Worm (Caenorhabditis elegans): ENCODE results near the gene lron-15.

Gene lron-15

DNA sequence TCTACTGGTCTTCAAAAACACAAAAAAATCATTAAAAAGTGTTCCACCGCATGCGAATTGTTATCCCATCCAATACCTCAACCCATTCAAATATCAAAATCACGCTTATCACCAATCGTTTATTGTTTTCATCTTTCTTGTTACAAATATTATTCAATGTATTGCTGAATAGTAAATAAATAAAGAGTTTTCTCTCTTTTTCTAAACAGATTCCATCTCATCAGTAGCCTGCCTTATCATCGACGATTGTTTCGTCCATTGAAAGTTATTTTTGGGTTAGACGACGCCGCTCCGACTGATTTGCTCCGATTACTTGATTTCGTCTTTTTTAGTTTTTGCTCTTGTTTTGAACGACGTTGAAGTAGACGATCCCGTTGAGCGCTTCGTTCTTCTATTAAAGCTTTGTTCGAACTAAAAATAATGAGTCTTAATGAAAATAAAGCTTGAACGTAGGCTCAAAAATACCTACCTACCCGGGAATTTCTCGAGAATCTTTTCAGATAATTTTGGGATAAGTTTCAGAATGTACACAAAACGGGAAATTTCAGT is 18.5 kb downstream of the lron-15 start:
- no peak for TF ChIP-seq blmp-1 (tag; optimal IDR thresholded peaks at IDR 0.05)

DNA sequence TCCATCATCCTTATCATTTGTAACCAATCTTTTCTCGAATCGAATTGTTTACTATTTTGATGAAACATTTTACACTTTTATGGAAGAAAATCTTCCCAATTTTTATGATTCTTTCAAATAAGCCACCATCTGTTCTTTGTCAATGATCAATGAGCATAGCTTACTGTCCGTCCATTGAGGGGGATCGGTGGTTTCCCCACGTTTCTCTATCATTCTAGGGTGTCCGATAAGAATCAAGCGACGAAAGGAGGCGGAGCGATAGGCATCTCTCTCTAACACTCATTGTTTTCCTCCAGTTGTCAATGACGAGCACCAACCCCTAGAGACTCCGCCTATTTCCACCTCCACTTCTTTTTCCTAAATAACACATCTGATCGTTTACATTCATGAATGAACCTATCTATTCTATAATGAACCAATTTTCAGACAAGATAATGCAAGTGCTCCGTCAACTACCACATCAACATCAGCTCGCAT is 20.2 kb downstream of the lron-15 start, which contains the start of gene C56E6.2:
C56E6.2 (plus strand) TSS at position 427 of the 477 bp plus-strand sequence.
- TF ChIP-seq sem-2 (GFP tag; optimal IDR thresholded peaks at IDR 0.05), result no peak
- TF ChIP-seq drap-1 (GFP tag; optimal IDR thresholded peaks at IDR 0.05), result no peak
- TF ChIP-seq mep-1 (tag; optimal IDR thresholded peaks at IDR 0.05), result no peak
- TF ChIP-seq sptf-1 (tag; optimal IDR thresholded peaks at IDR 0.05), result no peak
- no peak for TF ChIP-seq lsy-2 (tag; optimal IDR thresholded peaks at IDR 0.05)
- no peak for TF ChIP-seq ces-1 (GFP tag; optimal IDR thresholded peaks at IDR 0.05)
- no peak for TF ChIP-seq unc-120 (tag; optimal IDR thresholded peaks at IDR 0.05; ENCODE audit: poor library complexity, severe bottlenecking)
- peak; percentile 81 for TF ChIP-seq elt-1 (tag; optimal IDR thresholded peaks at IDR 0.05; ENCODE audit: borderline replicate concordance, insufficient read depth)
- TF ChIP-seq ceh-83 (GFP tag; optimal IDR thresholded peaks at IDR 0.05), result no peak

DNA sequence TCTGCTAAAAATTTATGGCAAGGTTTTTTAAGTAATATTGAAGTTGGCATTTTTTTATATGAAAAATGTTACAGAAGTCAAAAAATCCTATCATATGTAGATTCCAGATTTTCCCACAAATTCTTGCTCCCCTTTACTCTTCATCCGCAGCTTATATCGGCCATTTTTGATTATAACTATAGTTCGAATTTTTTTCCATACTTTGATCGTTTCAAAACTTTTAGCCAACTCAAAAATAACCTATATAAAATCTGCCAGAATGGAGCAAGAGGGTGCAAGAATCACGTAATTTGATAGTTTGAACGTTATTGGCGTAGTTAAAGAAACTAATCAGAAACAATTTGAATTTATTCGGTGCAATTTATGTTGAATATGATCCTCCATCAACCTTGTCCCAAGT is 20.8 kb downstream of the lron-15 start:
- TF ChIP-seq mls-2 (tag; optimal IDR thresholded peaks at IDR 0.05), result no peak
- no peak for TF ChIP-seq snpc-4 (tag; optimal IDR thresholded peaks at IDR 0.05)

DNA sequence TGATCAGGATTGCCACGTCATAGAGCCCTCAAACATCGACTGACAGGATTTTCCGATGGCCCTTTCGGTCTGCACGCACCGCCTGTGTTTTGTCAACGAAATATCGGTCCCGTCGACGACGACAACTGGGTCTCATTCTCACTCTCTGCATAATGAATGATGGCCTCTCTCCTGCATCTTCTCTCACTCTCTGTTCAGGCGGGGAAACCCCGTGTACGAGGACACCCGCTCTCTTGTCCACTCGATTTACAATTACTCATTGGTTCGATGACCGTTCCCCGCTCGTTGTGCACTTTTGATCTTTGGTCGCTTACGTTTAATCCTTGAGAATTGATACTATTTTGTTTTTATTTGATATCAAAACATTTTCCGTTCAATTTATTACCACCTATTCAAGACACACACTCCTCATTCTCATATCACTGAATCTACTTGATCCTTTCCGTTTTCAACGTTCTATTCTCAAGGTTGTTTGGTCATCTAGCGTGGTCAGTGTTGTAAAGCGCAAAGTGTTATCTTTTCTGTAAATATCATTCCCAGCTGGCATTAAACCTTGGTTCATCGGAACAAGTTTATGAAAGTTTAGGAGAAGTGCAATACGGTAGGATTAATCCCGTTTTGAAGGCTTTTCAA is 22.0 kb downstream of the lron-15 start:
- peak; percentile 31 for TF ChIP-seq M03D4.4 (tag; optimal IDR thresholded peaks at IDR 0.05)
- TF ChIP-seq ceh-83 (GFP tag; optimal IDR thresholded peaks at IDR 0.05), result no peak
- peak; percentile 73 for TF ChIP-seq mls-2 (tag; optimal IDR thresholded peaks at IDR 0.05)
- no peak for TF ChIP-seq zip-8 (tag; optimal IDR thresholded peaks at IDR 0.05)
- TF ChIP-seq nhr-12 (tag; optimal IDR thresholded peaks at IDR 0.05), result no peak
- TF ChIP-seq ceh-39 (tag; optimal IDR thresholded peaks at IDR 0.05), result no peak
- no peak for TF ChIP-seq lsy-2 (tag; optimal IDR thresholded peaks at IDR 0.05)
- TF ChIP-seq drap-1 (GFP tag; optimal IDR thresholded peaks at IDR 0.05), result no peak
- no peak for TF ChIP-seq ces-1 (GFP tag; optimal IDR thresholded peaks at IDR 0.05)
- TF ChIP-seq tbx-8 (GFP tag; optimal IDR thresholded peaks at IDR 0.05), result no peak
- TF ChIP-seq bed-3 (GFP tag; optimal IDR thresholded peaks at IDR 0.05), result no peak
- TF ChIP-seq nhr-2 (tag; optimal IDR thresholded peaks at IDR 0.05), result peak; percentile 96
- no peak for TF ChIP-seq flh-1 (GFP tag; optimal IDR thresholded peaks at IDR 0.05)
- no peak for TF ChIP-seq ceh-43 (GFP tag; optimal IDR thresholded peaks at IDR 0.05)
- TF ChIP-seq lin-32 (GFP tag; optimal IDR thresholded peaks at IDR 0.05), result no peak
- TF ChIP-seq ham-2 (GFP tag; optimal IDR thresholded peaks at IDR 0.05), result peak; percentile 40
- no peak for TF ChIP-seq mab-5 (tag; optimal IDR thresholded peaks at IDR 0.05)
- TF ChIP-seq sptf-1 (tag; optimal IDR thresholded peaks at IDR 0.05), result no peak
- no peak for TF ChIP-seq sem-2 (GFP tag; optimal IDR thresholded peaks at IDR 0.05)
- no peak for TF ChIP-seq nhr-28 (tag; optimal IDR thresholded peaks at IDR 0.05)
- no peak for TF ChIP-seq elt-3 (tag; optimal IDR thresholded peaks at IDR 0.05)
- TF ChIP-seq nhr-76 (tag; optimal IDR thresholded peaks at IDR 0.05), result no peak
- no peak for TF ChIP-seq nhr-237 (tag; optimal IDR thresholded peaks at IDR 0.05)
- no peak for TF ChIP-seq blmp-1 (tag; optimal IDR thresholded peaks at IDR 0.05)
- TF ChIP-seq snpc-4 (tag; optimal IDR thresholded peaks at IDR 0.05), result no peak
- TF ChIP-seq ztf-11 (tag; optimal IDR thresholded peaks at IDR 0.05), result no peak
- TF ChIP-seq unc-120 (tag; optimal IDR thresholded peaks at IDR 0.05; ENCODE audit: poor library complexity, severe bottlenecking), result peak; percentile 44
- TF ChIP-seq lin-13 (tag; optimal IDR thresholded peaks at IDR 0.05), result no peak
- peak; percentile 50 for TF ChIP-seq mep-1 (tag; optimal IDR thresholded peaks at IDR 0.05)
- no peak for TF ChIP-seq elt-1 (tag; optimal IDR thresholded peaks at IDR 0.05; ENCODE audit: borderline replicate concordance, insufficient read depth)
- no peak for TF ChIP-seq pha-4 (tag; optimal IDR thresholded peaks at IDR 0.05)
- TF ChIP-seq hlh-1 (tag; optimal IDR thresholded peaks at IDR 0.05), result peak; percentile 41
- peak; percentile 58 for TF ChIP-seq unc-62 (GFP tag; optimal IDR thresholded peaks at IDR 0.05)
- TF ChIP-seq cnd-1 (tag; optimal IDR thresholded peaks at IDR 0.05), result peak; percentile 25
- TF ChIP-seq unc-39 (tag; optimal IDR thresholded peaks at IDR 0.05), result no peak
